Fruit fly (Drosophila melanogaster) whole organism, embryonic: ENCODE data around the gene CG31089.

Source experiments
- Atf6 ChIP-seq: fragments of 200-800 bp; sonication (Bioruptor generic); IDR thresholded peaks from 2 replicates; pipeline ENCODE4 v1.3.6; 2022; ENCODE audit warnings: missing biosample characterization, missing genetic modification characterization
- Bgb ChIP-seq: fragments of 200-800 bp; sonication (Bioruptor generic); IDR thresholded peaks from 2 replicates; pipeline ENCODE4 v1.3.6; 2022; ENCODE audit warnings: missing biosample characterization, missing genetic modification characterization; ENCODE audit not compliant: partially characterized antibody
- BtbVII ChIP-seq: fragments of 200-800 bp; sonication (Bioruptor generic); optimal IDR thresholded peaks from 3 replicates; lab custom pipeline; 2017; ENCODE audit warnings: missing biosample characterization, mild to moderate bottlenecking, missing genetic modification characterization
- CG10147 ChIP-seq: fragments of 200-800 bp; sonication (Bioruptor generic); optimal IDR thresholded peaks from 2 replicates; lab custom pipeline; 2019; ENCODE audit warnings: missing biosample characterization, mild to moderate bottlenecking, missing genetic modification characterization, moderate library complexity
- CG10267 ChIP-seq: fragments of 200-800 bp; sonication (Bioruptor generic); optimal IDR thresholded peaks from 2 replicates; lab custom pipeline; 2018; ENCODE audit warnings: missing biosample characterization, mild to moderate bottlenecking, missing genetic modification characterization, moderate library complexity
- CG10366 ChIP-seq: fragments of 200-800 bp; sonication (Bioruptor generic); IDR thresholded peaks from 2 replicates; pipeline ENCODE4 v1.3.6; 2022; ENCODE audit warnings: missing biosample characterization, missing genetic modification characterization
- CG11247 ChIP-seq: fragments of 200-800 bp; sonication (Bioruptor generic); IDR thresholded peaks from 2 replicates; pipeline ENCODE4 v1.3.6; 2022; ENCODE audit warnings: missing biosample characterization, missing genetic modification characterization
- CG11723 ChIP-seq: fragments of 200-800 bp; sonication (Bioruptor generic); optimal IDR thresholded peaks from 2 replicates; lab custom pipeline; 2017; ENCODE audit warnings: missing biosample characterization, mild to moderate bottlenecking, missing genetic modification characterization
- CG13296 ChIP-seq: fragments of 200-800 bp; sonication (Bioruptor generic); optimal IDR thresholded peaks from 3 replicates; lab custom pipeline; 2018; ENCODE audit warnings: missing biosample characterization, mild to moderate bottlenecking, missing genetic modification characterization
- CG13424 ChIP-seq: fragments of 200-800 bp; sonication (Bioruptor generic); optimal IDR thresholded peaks from 2 replicates; lab custom pipeline; 2019; ENCODE audit warnings: missing biosample characterization, mild to moderate bottlenecking, missing genetic modification characterization, moderate library complexity
- CG15514 ChIP-seq: fragments of 200-800 bp; sonication (Bioruptor generic); optimal IDR thresholded peaks from 3 replicates; lab custom pipeline; 2017; ENCODE audit warnings: missing biosample characterization, missing genetic modification characterization, mild to moderate bottlenecking, moderate library complexity, missing genetic modification reagents
- CG17829 ChIP-seq: fragments of 200-800 bp; optimal IDR thresholded peaks from 2 replicates; lab custom pipeline; 2019; ENCODE audit warnings: missing biosample characterization, mild to moderate bottlenecking, missing genetic modification characterization, moderate library complexity
- CG18262 ChIP-seq: fragments of 200-800 bp; optimal IDR thresholded peaks from 3 replicates; lab custom pipeline; 2019; ENCODE audit warnings: missing biosample characterization, mild to moderate bottlenecking, missing genetic modification characterization, moderate library complexity
- CG18599 ChIP-seq: fragments of 200-800 bp; sonication (Bioruptor generic); optimal IDR thresholded peaks from 3 replicates; lab custom pipeline; 2017; ENCODE audit warnings: missing biosample characterization, missing genetic modification characterization, mild to moderate bottlenecking, moderate library complexity, missing genetic modification reagents
- CG2120 ChIP-seq: fragments of 200-800 bp; sonication (Bioruptor generic); optimal IDR thresholded peaks from 3 replicates; lab custom pipeline; 2016; ENCODE audit warnings: missing biosample characterization, missing genetic modification characterization
- CG2712 ChIP-seq: fragments of 200-800 bp; optimal IDR thresholded peaks from 3 replicates; lab custom pipeline; 2019; ENCODE audit warnings: missing biosample characterization, mild to moderate bottlenecking, missing genetic modification characterization, moderate library complexity
- CG3281 ChIP-seq: fragments of 200-800 bp; sonication (Bioruptor generic); optimal IDR thresholded peaks from 3 replicates; lab custom pipeline; 2017; ENCODE audit warnings: missing biosample characterization, mild to moderate bottlenecking, missing genetic modification characterization
- CG34422 ChIP-seq: fragments of 200-800 bp; sonication (Bioruptor generic); IDR thresholded peaks from 3 replicates; pipeline ENCODE4 v1.3.6; 2022; ENCODE audit warnings: missing biosample characterization, missing genetic modification characterization
- CG4282 ChIP-seq: fragments of 200-800 bp; sonication (Bioruptor generic); optimal IDR thresholded peaks from 2 replicates; lab custom pipeline; 2016; ENCODE audit warnings: missing biosample characterization, missing genetic modification characterization
- CG4820 ChIP-seq: fragments of 200-800 bp; sonication (Bioruptor generic); optimal IDR thresholded peaks from 3 replicates; lab custom pipeline; 2016; ENCODE audit warnings: missing biosample characterization, missing genetic modification characterization
- CG6765 ChIP-seq: fragments of 200-800 bp; sonication (Bioruptor generic); optimal IDR thresholded peaks from 3 replicates; lab custom pipeline; 2017; ENCODE audit warnings: missing biosample characterization, mild to moderate bottlenecking, missing genetic modification characterization
- CG6813 ChIP-seq: fragments of 200-800 bp; sonication (Bioruptor generic); optimal IDR thresholded peaks from 2 replicates; lab custom pipeline; 2017; ENCODE audit warnings: missing biosample characterization, missing genetic modification characterization, mild to moderate bottlenecking, moderate library complexity, missing genetic modification reagents
- CG7839 ChIP-seq: fragments of 200-800 bp; sonication (Bioruptor generic); optimal IDR thresholded peaks from 3 replicates; lab custom pipeline; 2018; ENCODE audit warnings: missing biosample characterization, mild to moderate bottlenecking, missing genetic modification characterization, moderate library complexity
- Dip2 ChIP-seq: fragments of 200-800 bp; sonication (Bioruptor generic); IDR thresholded peaks from 2 replicates; pipeline ENCODE4 v1.3.6; 2022; ENCODE audit warnings: missing biosample characterization, missing genetic modification characterization
- Fer2 ChIP-seq: fragments of 200-800 bp; sonication (Bioruptor generic); optimal IDR thresholded peaks from 2 replicates; lab custom pipeline; 2018; ENCODE audit warnings: missing biosample characterization, mild to moderate bottlenecking, missing genetic modification characterization, moderate library complexity
- Hmr ChIP-seq: fragments of 200-800 bp; sonication (Bioruptor generic); optimal IDR thresholded peaks from 3 replicates; lab custom pipeline; 2017; ENCODE audit warnings: mild to moderate bottlenecking, missing biosample characterization, missing genetic modification reagents, missing genetic modification characterization
- Hr51 ChIP-seq, 2 experiments: fragments of 200-800 bp; sonication (Bioruptor generic); optimal IDR thresholded peaks; 2 replicates in 1 of 2; 3 replicates in 1 of 2; lab custom pipeline; 2016 to 2018; ENCODE audit warnings: missing biosample characterization in 2 of 2, missing genetic modification characterization in 2 of 2, mild to moderate bottlenecking in 1 of 2, moderate library complexity in 1 of 2
- Meics ChIP-seq: fragments of 200-800 bp; sonication (Bioruptor generic); optimal IDR thresholded peaks from 2 replicates; lab custom pipeline; 2017; ENCODE audit warnings: missing biosample characterization, mild to moderate bottlenecking, missing genetic modification characterization
- cad ChIP-seq: fragments of >200 bp; optimal IDR thresholded peaks from 2 replicates; lab custom pipeline; 2017; ENCODE audit warnings: missing biosample characterization, missing genetic modification characterization
- cg ChIP-seq: fragments of 200-800 bp; sonication (Bioruptor generic); optimal IDR thresholded peaks from 3 replicates; lab custom pipeline; 2019; ENCODE audit warnings: missing biosample characterization, mild to moderate bottlenecking, missing genetic modification characterization, moderate library complexity
- chn ChIP-seq: fragments of 200-800 bp; sonication (Bioruptor generic); optimal IDR thresholded peaks from 2 replicates; lab custom pipeline; 2016; ENCODE audit warnings: missing biosample characterization, missing genetic modification characterization
- corto ChIP-seq: fragments of 200-800 bp; sonication (Bioruptor generic); optimal IDR thresholded peaks from 2 replicates; lab custom pipeline; 2016; ENCODE audit warnings: missing biosample characterization, mild to moderate bottlenecking, missing genetic modification characterization, moderate library complexity
- fd3F ChIP-seq: fragments of 200-800 bp; sonication (Bioruptor generic); optimal IDR thresholded peaks from 2 replicates; lab custom pipeline; 2018; ENCODE audit warnings: missing biosample characterization, mild to moderate bottlenecking, missing genetic modification characterization, moderate library complexity
- gce ChIP-seq: fragments of 200-800 bp; sonication (Bioruptor generic); IDR thresholded peaks from 3 replicates; pipeline ENCODE4 v1.3.6; 2022; ENCODE audit warnings: missing biosample characterization, missing genetic modification characterization
- insv ChIP-seq, 2 experiments: fragments of 200-800 bp; sonication (Bioruptor generic); optimal IDR thresholded peaks; 3 replicates each; lab custom pipeline; 2016 to 2018; ENCODE audit warnings: missing biosample characterization in 2 of 2, missing genetic modification characterization in 2 of 2
- klu ChIP-seq: fragments of 200-800 bp; sonication (Bioruptor generic); IDR thresholded peaks from 2 replicates; pipeline ENCODE4 v1.3.6; 2022; ENCODE audit warnings: missing biosample characterization, missing genetic modification characterization
- kni ChIP-seq: fragments of 200-800 bp; sonication (Bioruptor generic); optimal IDR thresholded peaks from 3 replicates; lab custom pipeline; 2017; ENCODE audit warnings: mild to moderate bottlenecking, missing biosample characterization, missing genetic modification reagents, missing genetic modification characterization
- knrl ChIP-seq: fragments of 200-800 bp; sonication (Bioruptor generic); IDR thresholded peaks from 3 replicates; pipeline ENCODE4 v1.3.6; 2022; ENCODE audit warnings: missing biosample characterization, missing genetic modification characterization; ENCODE audit not compliant: partially characterized antibody
- lab ChIP-seq: fragments of 200-800 bp; sonication (Bioruptor generic); optimal IDR thresholded peaks from 3 replicates; lab custom pipeline; 2017; ENCODE audit warnings: missing biosample characterization, missing genetic modification characterization, mild to moderate bottlenecking, moderate library complexity, missing genetic modification reagents
- pho ChIP-seq: fragments of 200-800 bp; sonication (Bioruptor generic); optimal IDR thresholded peaks from 2 replicates; lab custom pipeline; 2016; ENCODE audit warnings: missing biosample characterization, missing genetic modification characterization
- phol ChIP-seq: fragments of 200-800 bp; sonication (Bioruptor generic); optimal IDR thresholded peaks from 3 replicates; lab custom pipeline; 2018; ENCODE audit warnings: missing biosample characterization, mild to moderate bottlenecking, missing genetic modification characterization, moderate library complexity
- schlank ChIP-seq: fragments of 200-800 bp; sonication (Bioruptor generic); optimal IDR thresholded peaks from 2 replicates; lab custom pipeline; 2018; ENCODE audit warnings: missing biosample characterization, mild to moderate bottlenecking, missing genetic modification characterization
- sob ChIP-seq: fragments of 200-800 bp; sonication (Bioruptor generic); IDR thresholded peaks from 2 replicates; pipeline ENCODE4 v1.3.6; 2022; ENCODE audit warnings: missing biosample characterization, missing genetic modification characterization
- sug ChIP-seq: fragments of 200-800 bp; optimal IDR thresholded peaks from 2 replicates; lab custom pipeline; 2019; ENCODE audit warnings: missing biosample characterization, mild to moderate bottlenecking, missing genetic modification characterization, moderate library complexity
- toy ChIP-seq: fragments of 200-800 bp; sonication (Bioruptor generic); IDR thresholded peaks from 2 replicates; pipeline ENCODE4 v1.3.6; 2022; ENCODE audit warnings: missing biosample characterization, missing genetic modification characterization
- zen2 ChIP-seq: fragments of 200-800 bp; sonication (Bioruptor generic); IDR thresholded peaks from 3 replicates; pipeline ENCODE4 v1.3.6; 2022; ENCODE audit warnings: missing biosample characterization, missing genetic modification characterization; ENCODE audit not compliant: partially characterized antibody
- zfh1 ChIP-seq: fragments of 200-800 bp; sonication (Bioruptor generic); IDR thresholded peaks from 3 replicates; pipeline ENCODE4 v1.3.6; 2022; ENCODE audit warnings: missing biosample characterization, missing genetic modification characterization
- zfh2 ChIP-seq: fragments of 200-800 bp; sonication (Bioruptor generic); optimal IDR thresholded peaks from 2 replicates; lab custom pipeline; 2016; ENCODE audit warnings: missing biosample characterization, missing genetic modification characterization

The CG31089 gene

DNA sequence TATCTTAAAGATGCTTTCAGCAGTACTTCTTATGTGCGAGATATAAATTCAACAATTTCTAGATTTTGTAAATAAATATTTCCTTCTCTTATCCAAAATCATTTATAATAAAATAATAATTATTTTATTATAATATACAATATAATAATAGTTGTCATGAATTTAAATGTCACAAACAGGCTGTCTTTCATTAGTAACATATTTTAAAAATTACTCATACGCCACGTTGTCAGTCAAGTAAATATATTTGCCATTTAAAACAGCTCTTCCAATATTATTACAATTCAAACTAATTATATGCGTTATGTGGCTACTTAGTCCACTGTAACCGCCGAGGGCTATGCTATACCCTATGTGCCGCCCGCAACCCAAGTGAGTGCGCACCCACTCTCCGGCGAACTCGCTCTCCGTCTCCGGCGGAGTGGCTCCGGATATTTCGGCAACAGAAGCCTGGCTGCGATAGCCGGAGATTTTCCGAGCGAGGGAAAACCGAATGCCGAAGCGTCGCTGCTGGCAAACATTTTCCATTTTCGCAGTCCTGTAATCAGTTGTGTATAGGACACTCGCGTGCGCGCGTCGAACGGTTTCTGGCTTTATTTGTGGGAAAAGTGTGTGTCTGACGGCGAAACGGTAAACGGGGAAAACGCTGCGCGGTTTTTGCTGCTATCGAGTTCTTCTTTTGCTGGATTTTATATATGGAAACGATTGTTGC, 46.7 kb upstream of the CG31089 start, which contains the start of gene CG5890 (continued):
- TF ChIP-seq CG11247 (no peak), insv (GFP tag; optimal IDR thresholded peaks at IDR 0.05; lab: Kevin White, UChicago) (no peak), Dip2 (GFP tag; lab: Robert Waterston, UW) (no peak), CG11723 (no peak), zen2 (GFP tag; lab: Robert Waterston, UW) (no peak), CG10366 (no peak), schlank (tag; lab: Kevin White, UChicago) (no peak), cg (GFP tag; lab: Kevin White, UChicago) (no peak), CG17829 (tag; lab: Kevin White, UChicago) (no peak), CG18262 (tag; lab: Kevin White, UChicago) (no peak), CG4820 (GFP tag; lab: Kevin White, UChicago) (no peak), CG10267 (tag; lab: Kevin White, UChicago) (no peak), zfh2 (GFP tag; lab: Kevin White, UChicago) (no peak), kni (GFP tag; lab: Kevin White, UChicago) (no peak), gce (GFP tag; lab: Robert Waterston, UW) (no peak), klu (GFP tag; lab: Robert Waterston, UW) (no peak), phol (tag; lab: Kevin White, UChicago) (no peak), Bgb (GFP tag; lab: Robert Waterston, UW) (no peak), corto (GFP tag; lab: Kevin White, UChicago) (no peak), sug (tag; lab: Kevin White, UChicago) (peak; percentile 32), toy (GFP tag; lab: Robert Waterston, UW) (no peak), cad (no peak), knrl (no peak)

DNA sequence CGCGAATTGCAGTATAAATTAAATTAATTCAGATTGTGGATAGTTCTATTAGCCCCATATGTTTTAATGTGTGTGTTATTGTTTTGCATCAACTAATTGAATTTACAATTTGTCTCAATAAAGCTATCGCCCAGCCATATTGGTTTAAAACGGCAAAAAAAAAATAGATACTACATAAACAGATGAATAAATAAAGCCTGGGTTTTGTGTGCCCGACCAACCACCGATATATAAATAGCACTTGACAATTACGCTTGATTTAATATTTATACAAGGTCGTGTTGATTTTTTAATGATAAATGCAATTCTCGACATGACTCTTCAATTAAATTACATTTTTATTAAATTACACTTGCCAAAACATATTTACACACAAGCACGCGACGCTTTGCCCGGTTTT, 32.1 kb upstream of the CG31089 start:
- TF ChIP-seq CG18599 (GFP tag; lab: Kevin White, UChicago) (peak; percentile 56), sob (GFP tag; lab: Robert Waterston, UW) (no peak), CG7839 (tag; lab: Kevin White, UChicago) (no peak), Hmr (GFP tag; lab: Kevin White, UChicago) (peak; percentile 75), CG2120 (peak; percentile 31), CG13296 (GFP tag; lab: Kevin White, UChicago) (peak; percentile 32), CG4282 (GFP tag; lab: Kevin White, UChicago) (no peak), CG6813 (GFP tag; lab: Kevin White, UChicago) (peak; percentile 10), lab (GFP tag; lab: Kevin White, UChicago) (peak; percentile 68), Fer2 (tag; lab: Kevin White, UChicago) (peak; percentile 23), pho (GFP tag; lab: Kevin White, UChicago) (peak; percentile 2), fd3F (peak; percentile 37), schlank (tag; lab: Kevin White, UChicago) (peak; percentile 16), zfh1 (no peak), CG6765 (GFP tag; lab: Kevin White, UChicago) (peak; percentile 51), CG15514 (GFP tag; lab: Kevin White, UChicago) (peak; percentile 67), CG10147 (GFP tag; lab: Kevin White, UChicago) (no peak), Dip2 (GFP tag; lab: Robert Waterston, UW) (no peak), Hr51 (GFP tag; optimal IDR thresholded peaks at IDR 0.05; lab: Kevin White, UChicago) (no peak), CG3281 (peak; percentile 51), CG13424 (no peak), CG34422 (GFP tag; lab: Robert Waterston, UW) (no peak), BtbVII (GFP tag; lab: Kevin White, UChicago) (peak; percentile 28), Atf6 (GFP tag; lab: Robert Waterston, UW) (peak; percentile 60; the same call in 1 of the 2 replicates), CG2712 (tag; lab: Kevin White, UChicago) (no peak), chn (GFP tag; lab: Kevin White, UChicago) (no peak), Meics (GFP tag; lab: Kevin White, UChicago) (peak; percentile 51)
